Worm (Caenorhabditis elegans): ENCODE results near the gene acp-6.

Gene acp-6

ce11 chrIV:6471216-6471615 is 45.3 kb upstream of the acp-6 start, which contains the start of gene tmed-13:
Gene tmed-13 (minus strand): TSS chrIV:6471384.
- TF ChIP-seq unc-39 (tag; optimal IDR thresholded peaks at IDR 0.05) (no peak), nhr-48 (tag; optimal IDR thresholded peaks at IDR 0.05) (no peak), Y75B8A.6 (GFP tag; IDR thresholded peaks at IDR 0.05) (no peak), dmd-8 (GFP tag; IDR thresholded peaks at IDR 0.05) (no peak), F10B5.3 (tag; optimal IDR thresholded peaks at IDR 0.05) (no peak), nhr-25 (tag; optimal IDR thresholded peaks at IDR 0.05; ENCODE audit: borderline replicate concordance, insufficient read depth) (no peak), lin-39 (tag; optimal IDR thresholded peaks at IDR 0.05) (no peak), mdl-1 (tag; optimal IDR thresholded peaks at IDR 0.05) (no peak), ceh-28 (tag; optimal IDR thresholded peaks at IDR 0.05) (no peak), mxl-2 (GFP tag; conservative IDR thresholded peaks at IDR 0.05) (no peak), lsy-2 (tag; optimal IDR thresholded peaks at IDR 0.05) (no peak), aly-2 (tag; optimal IDR thresholded peaks at IDR 0.05) (no peak), unc-130 (GFP tag; optimal IDR thresholded peaks at IDR 0.05) (no peak), hmg-1.1 (GFP tag; IDR thresholded peaks at IDR 0.05) (no peak), php-3 (GFP tag; IDR thresholded peaks at IDR 0.05) (no peak), F26F4.8 (GFP tag; conservative IDR thresholded peaks at IDR 0.05) (no peak)

- TF ChIP-seq F44E2.7 (GFP tag; IDR thresholded peaks at IDR 0.05) (no peak), nhr-10 (tag; optimal IDR thresholded peaks at IDR 0.05) (no peak), zfp-3 (GFP tag; conservative IDR thresholded peaks at IDR 0.05) (no peak), dmd-8 (GFP tag; IDR thresholded peaks at IDR 0.05) (no peak), Y75B8A.6 (GFP tag; IDR thresholded peaks at IDR 0.05) (no peak), lsy-2 (tag; optimal IDR thresholded peaks at IDR 0.05) (no peak), egl-43 (GFP tag; IDR thresholded peaks at IDR 0.05) (no peak), nhr-102 (tag; optimal IDR thresholded peaks at IDR 0.05) (no peak), nhr-41 (GFP tag; IDR thresholded peaks at IDR 0.05) (no peak), ZK546.5 (tag; optimal IDR thresholded peaks at IDR 0.05) (no peak), egl-27 (tag; optimal IDR thresholded peaks at IDR 0.05) (no peak), ama-1 (optimal IDR thresholded peaks at IDR 0.05) (no peak), dpl-1 (GFP tag; optimal IDR thresholded peaks at IDR 0.05) (no peak), lin-39 (tag; optimal IDR thresholded peaks at IDR 0.05) (no peak), F49E8.2 (tag; optimal IDR thresholded peaks at IDR 0.05; ENCODE audit: borderline replicate concordance) (no peak)
These were observed 38.1 kb upstream of the acp-6 start, which contains the start of gene acr-25 for ce11 chrIV:6464005-6464404. Gene acr-25 (plus strand): TSS chrIV:6464305.

- TF ChIP-seq lir-3 (tag; optimal IDR thresholded peaks at IDR 0.05) (no peak), snpc-1.2 (GFP tag; IDR thresholded peaks at IDR 0.05) (peak; percentile 87)
These were observed 34.7 kb upstream of the acp-6 start for ce11 chrIV:6460596-6460995.

- no peak for TF ChIP-seq snpc-1.2 (GFP tag; IDR thresholded peaks at IDR 0.05)
- no peak for TF ChIP-seq lin-39 (tag; optimal IDR thresholded peaks at IDR 0.05)
- no peak for TF ChIP-seq nhr-42 (GFP tag; IDR thresholded peaks at IDR 0.05)
- no peak for TF ChIP-seq set-16 (GFP tag; IDR thresholded peaks at IDR 0.05)
- TF ChIP-seq ceh-20 (GFP tag; IDR thresholded peaks at IDR 0.05), result no peak
- TF ChIP-seq hif-1 (tag; optimal IDR thresholded peaks at IDR 0.05), result no peak
- no peak for TF ChIP-seq ceh-32 (tag; optimal IDR thresholded peaks at IDR 0.05; ENCODE audit: poor library complexity)
- TF ChIP-seq unc-39 (tag; optimal IDR thresholded peaks at IDR 0.05), result no peak
- no peak for TF ChIP-seq ces-1 (GFP tag; optimal IDR thresholded peaks at IDR 0.05)
- TF ChIP-seq zfp-3 (GFP tag; conservative IDR thresholded peaks at IDR 0.05), result no peak
- no peak for TF ChIP-seq Y75B8A.6 (GFP tag; IDR thresholded peaks at IDR 0.05)
- TF ChIP-seq cey-2 (tag; optimal IDR thresholded peaks at IDR 0.05; ENCODE audit: borderline replicate concordance, insufficient read depth), result no peak
- no peak for TF ChIP-seq dmd-9 (GFP tag; IDR thresholded peaks at IDR 0.05)
- no peak for TF ChIP-seq T20F7.1 (GFP tag; optimal IDR thresholded peaks at IDR 0.05)
- TF ChIP-seq arid-1 (GFP tag; conservative IDR thresholded peaks at IDR 0.05), result no peak
- TF ChIP-seq ctbp-1 (GFP tag; IDR thresholded peaks at IDR 0.05), result no peak
- TF ChIP-seq php-3 (GFP tag; IDR thresholded peaks at IDR 0.05), result no peak
- no peak for TF ChIP-seq T26A8.4 (GFP tag; IDR thresholded peaks at IDR 0.05)
- TF ChIP-seq nhr-10 (tag; optimal IDR thresholded peaks at IDR 0.05), result no peak
- no peak for TF ChIP-seq ceh-44 (GFP tag; IDR thresholded peaks at IDR 0.05)
These were observed 31.5 kb upstream of the acp-6 start, which contains the start of gene lgc-10 for ce11 chrIV:6457472-6457871. Gene lgc-10 (minus strand): TSS chrIV:6457572.
